Worm (Caenorhabditis elegans) whole organism, young adult: Measurements from ENCODE around the gene sft-1.

Source experiments
- dpl-1 ChIP-seq: fragments of 150-350 bp; optimal IDR thresholded peaks from 2 replicates; lab custom pipeline; 2014; ENCODE audit warnings: missing biosample characterization, missing genetic modification reagents, missing genetic modification characterization
- pha-4 ChIP-seq: fragments of 150-350 bp; sonication (generic microtip); optimal IDR thresholded peaks from 2 replicates; lab custom pipeline; 2014; ENCODE audit warnings: missing biosample characterization, missing genetic modification reagents, missing genetic modification characterization

- TF ChIP-seq dpl-1 (GFP tag; lab: Kevin White, UChicago) (no peak), pha-4 (tag; lab: Kevin White, UChicago) (no peak)
Observed at ce11 chrIII:3047909-3048308, 38.6 kb upstream of the sft-1 start.
